Worm (Caenorhabditis elegans): ENCODE measurements around the gene F14F9.3.

ce11 chrV:5181612-5182011 is 43.6 kb downstream of the F14F9.3 start, which contains the start of gene C03A7.2:
- TF ChIP-seq W03F9.2 (tag; optimal IDR thresholded peaks at IDR 0.05) = no peak
- TF ChIP-seq him-1 (tag; optimal IDR thresholded peaks at IDR 0.05) = no peak
